Fruit fly (Drosophila melanogaster) whole organism, embryonic: ENCODE results near the gene CG31871.

Source experiments
- CG4282 ChIP-seq: fragments of 200-800 bp; sonication (Bioruptor generic); optimal IDR thresholded peaks from 2 replicates; lab custom pipeline; 2016; ENCODE audit warnings: missing biosample characterization, missing genetic modification characterization
- kah ChIP-seq: fragments of 200-800 bp; sonication (Bioruptor generic); optimal IDR thresholded peaks from 2 replicates; lab custom pipeline; 2018; ENCODE audit warnings: missing biosample characterization, mild to moderate bottlenecking, missing genetic modification characterization
- unpg ChIP-seq: fragments of 200-800 bp; sonication (Bioruptor generic); optimal IDR thresholded peaks from 3 replicates; lab custom pipeline; 2018; ENCODE audit warnings: missing biosample characterization, mild to moderate bottlenecking, missing genetic modification characterization, moderate library complexity

- TF ChIP-seq unpg, result peak; percentile 87
- TF ChIP-seq CG4282 (GFP tag; lab: Kevin White, UChicago), result peak; percentile 57
- TF ChIP-seq kah (GFP tag; lab: Kevin White, UChicago), result peak; percentile 33
Observed at dm6 chr2L:10665603-10666002, 3.7 kb downstream of the CG31871 start.
